Worm (Caenorhabditis elegans) whole organism, L1 larva: ENCODE results near the gene C06E4.5.

Experiments
- C34B4.2 ChIP-seq: sonication (generic microtip); optimal IDR thresholded peaks from 2 replicates; lab custom pipeline; 2017; ENCODE audit warnings: mild to moderate bottlenecking, missing genetic modification characterization, missing compliant biosample characterization
- aha-1 ChIP-seq: fragments of 150-350 bp; optimal IDR thresholded peaks from 2 replicates; lab custom pipeline; 2014; ENCODE audit warnings: missing biosample characterization, missing genetic modification characterization
- alr-1 ChIP-seq: fragments of 200-800 bp; sonication (Bioruptor generic); optimal IDR thresholded peaks from 2 replicates; lab custom pipeline; 2018; ENCODE audit warnings: borderline replicate concordance, mild to moderate bottlenecking, missing genetic modification characterization, missing compliant biosample characterization
- aly-2 ChIP-seq: fragments of 150-350 bp; optimal IDR thresholded peaks from 2 replicates; lab custom pipeline; 2014; ENCODE audit warnings: missing biosample characterization, missing genetic modification characterization
- blmp-1 ChIP-seq: fragments of 150-350 bp; optimal IDR thresholded peaks from 2 replicates; lab custom pipeline; 2014; ENCODE audit warnings: missing biosample characterization, missing genetic modification characterization
- ceh-63 ChIP-seq: fragments of 200-800 bp; sonication (Bioruptor generic); optimal IDR thresholded peaks from 2 replicates; lab custom pipeline; 2018; ENCODE audit warnings: mild to moderate bottlenecking, missing genetic modification characterization, missing compliant biosample characterization
- efl-1 ChIP-seq, 4 experiments: fragments of 150-350 bp; optimal IDR thresholded peaks in 3 of 4; peaks in 1 of 4; 1 replicate in 1 of 4; 2 replicates in 3 of 4; lab custom pipeline; 2014; ENCODE audit warnings: missing biosample characterization in 2 of 4, missing genetic modification characterization in 2 of 4, missing genetic modification reagents in 2 of 4
- egl-27 ChIP-seq, 2 experiments: fragments of 150-350 bp in 1 of 2; sonication (generic microtip); optimal IDR thresholded peaks; 3 replicates each; lab custom pipeline; 2017 to 2018; ENCODE audit warnings: missing biosample characterization in 2 of 2, missing genetic modification characterization in 2 of 2, missing genetic modification reagents in 2 of 2
- elt-2 ChIP-seq: sonication (generic microtip); optimal IDR thresholded peaks from 2 replicates; lab custom pipeline; 2016; ENCODE audit warnings: missing genetic modification characterization, mild to moderate bottlenecking, inconsistent platforms, missing compliant biosample characterization, missing genetic modification reagents
- fkh-10 ChIP-seq: sonication (generic microtip); optimal IDR thresholded peaks from 2 replicates; lab custom pipeline; 2017; ENCODE audit warnings: missing biosample characterization, missing genetic modification reagents, missing genetic modification characterization
- fkh-8 ChIP-seq: sonication (generic microtip); optimal IDR thresholded peaks from 2 replicates; lab custom pipeline; 2016; ENCODE audit warnings: mild to moderate bottlenecking, missing genetic modification characterization, missing compliant biosample characterization
- fos-1 ChIP-seq: fragments of 150-350 bp; optimal IDR thresholded peaks from 2 replicates; lab custom pipeline; 2014; ENCODE audit warnings: missing biosample characterization, missing genetic modification characterization
- grh-1 ChIP-seq: fragments of 200-800 bp; sonication (Bioruptor generic); IDR thresholded peaks from 2 replicates; pipeline ENCODE4 v1.3.6; 2022; ENCODE audit warnings: missing genetic modification reagents, missing genetic modification characterization, missing compliant biosample characterization
- hlh-17 ChIP-seq: fragments of 200-800 bp; sonication (Bioruptor generic); optimal IDR thresholded peaks from 2 replicates; lab custom pipeline; 2018; ENCODE audit warnings: missing genetic modification characterization, mild to moderate bottlenecking, missing compliant biosample characterization, moderate library complexity, borderline replicate concordance
- hlh-4 ChIP-seq: sonication (generic microtip); optimal IDR thresholded peaks from 2 replicates; lab custom pipeline; 2016; ENCODE audit warnings: mild to moderate bottlenecking, missing genetic modification characterization, missing compliant biosample characterization
- hpl-2 ChIP-seq: fragments of 150-350 bp; optimal IDR thresholded peaks from 2 replicates; lab custom pipeline; 2014; ENCODE audit warnings: missing biosample characterization, missing genetic modification reagents, missing genetic modification characterization
- irx-1 ChIP-seq: sonication (generic microtip); optimal IDR thresholded peaks from 2 replicates; lab custom pipeline; 2016; ENCODE audit warnings: missing genetic modification characterization, missing compliant biosample characterization
- isw-1 ChIP-seq: fragments of 200-800 bp; sonication (Bioruptor generic); IDR thresholded peaks from 2 replicates; pipeline ENCODE4 v1.3.6; 2022; ENCODE audit warnings: missing genetic modification characterization, missing compliant biosample characterization
- jun-1 ChIP-seq: fragments of 150-350 bp; optimal IDR thresholded peaks from 2 replicates; lab custom pipeline; 2014; ENCODE audit warnings: missing biosample characterization, missing genetic modification reagents, missing genetic modification characterization
- lin-13 ChIP-seq: fragments of 150-350 bp; optimal IDR thresholded peaks from 2 replicates; lab custom pipeline; 2014; ENCODE audit warnings: missing biosample characterization, missing genetic modification reagents, missing genetic modification characterization
- lin-35 ChIP-seq, 2 experiments: fragments of 150-350 bp; optimal IDR thresholded peaks; 2 replicates each; lab custom pipeline; 2014; ENCODE audit warnings: missing biosample characterization in 2 of 2, missing genetic modification characterization in 2 of 2, missing genetic modification reagents in 2 of 2
- lsy-2 ChIP-seq, 2 experiments: fragments of 150-350 bp; optimal IDR thresholded peaks; 2 replicates each; lab custom pipeline; 2014; ENCODE audit warnings: missing biosample characterization in 2 of 2, missing genetic modification characterization in 2 of 2
- mab-9 ChIP-seq: fragments of 200-800 bp; sonication (Bioruptor generic); IDR thresholded peaks from 2 replicates; pipeline ENCODE4 v1.3.6; 2022; ENCODE audit warnings: missing genetic modification reagents, missing genetic modification characterization, missing compliant biosample characterization
- mef-2 ChIP-seq: fragments of 150-350 bp; optimal IDR thresholded peaks from 2 replicates; lab custom pipeline; 2014; ENCODE audit warnings: missing biosample characterization, missing genetic modification characterization
- mep-1 ChIP-seq: fragments of 150-350 bp; optimal IDR thresholded peaks from 2 replicates; lab custom pipeline; 2014; ENCODE audit warnings: missing biosample characterization, missing genetic modification characterization
- nhr-12 ChIP-seq: sonication (generic microtip); optimal IDR thresholded peaks from 2 replicates; lab custom pipeline; 2017; ENCODE audit warnings: missing biosample characterization, missing genetic modification characterization
- nhr-19 ChIP-seq: fragments of 200-800 bp; sonication (Bioruptor generic); conservative IDR thresholded peaks from 2 replicates; pipeline ENCODE4 v1.3.6; 2022; ENCODE audit warnings: missing genetic modification characterization, missing compliant biosample characterization
- nhr-20 ChIP-seq: sonication (generic microtip); optimal IDR thresholded peaks from 2 replicates; lab custom pipeline; 2016; ENCODE audit warnings: mild to moderate bottlenecking, missing genetic modification characterization, missing compliant biosample characterization
- nhr-28 ChIP-seq: fragments of 150-350 bp; optimal IDR thresholded peaks from 2 replicates; lab custom pipeline; 2014; ENCODE audit warnings: missing biosample characterization, missing genetic modification characterization
- nhr-47 ChIP-seq: sonication (generic microtip); optimal IDR thresholded peaks from 2 replicates; lab custom pipeline; 2016; ENCODE audit warnings: mild to moderate bottlenecking, missing genetic modification characterization, moderate library complexity, missing compliant biosample characterization
- nhr-71 ChIP-seq: sonication (generic microtip); optimal IDR thresholded peaks from 2 replicates; lab custom pipeline; 2016; ENCODE audit warnings: mild to moderate bottlenecking, missing genetic modification characterization, moderate library complexity, missing compliant biosample characterization
- nhr-77 ChIP-seq: fragments of 150-350 bp; optimal IDR thresholded peaks from 2 replicates; lab custom pipeline; 2014; ENCODE audit warnings: missing biosample characterization, missing genetic modification characterization
- nhr-84 ChIP-seq: sonication (generic microtip); optimal IDR thresholded peaks from 2 replicates; lab custom pipeline; 2017; ENCODE audit warnings: missing biosample characterization, missing genetic modification characterization
- nhr-85 ChIP-seq: sonication (generic microtip); peaks from one replicate; lab custom pipeline; 2016; ENCODE audit warnings: missing genetic modification characterization, inconsistent platforms, missing compliant biosample characterization
- pag-3 ChIP-seq: sonication (generic microtip); optimal IDR thresholded peaks from 2 replicates; lab custom pipeline; 2017; ENCODE audit warnings: missing genetic modification characterization, mild to moderate bottlenecking, missing compliant biosample characterization, antibody characterized with exemption, borderline replicate concordance; ENCODE audit not compliant: insufficient read depth
- pqm-1 ChIP-seq: sonication (generic microtip); optimal IDR thresholded peaks from 3 replicates; lab custom pipeline; 2017; ENCODE audit warnings: missing biosample characterization, missing genetic modification characterization
- skn-1 ChIP-seq: fragments of 150-350 bp; optimal IDR thresholded peaks from 2 replicates; lab custom pipeline; 2014; ENCODE audit warnings: missing biosample characterization, missing genetic modification characterization
- sptf-1 ChIP-seq: fragments of 150-350 bp; optimal IDR thresholded peaks from 2 replicates; lab custom pipeline; 2014; ENCODE audit warnings: missing biosample characterization, missing genetic modification characterization
- sup-37 ChIP-seq: fragments of 200-800 bp; sonication (Bioruptor generic); optimal IDR thresholded peaks from 2 replicates; lab custom pipeline; 2018; ENCODE audit warnings: mild to moderate bottlenecking, missing genetic modification characterization, missing compliant biosample characterization
- swsn-7 ChIP-seq: sonication (generic microtip); optimal IDR thresholded peaks from 2 replicates; lab custom pipeline; 2016; ENCODE audit warnings: missing genetic modification characterization, missing compliant biosample characterization
- unc-62 ChIP-seq: fragments of 150-350 bp; optimal IDR thresholded peaks from 2 replicates; lab custom pipeline; 2014; ENCODE audit warnings: missing biosample characterization, missing genetic modification reagents, missing genetic modification characterization
- zip-4 ChIP-seq: fragments of 200-800 bp; sonication (Bioruptor generic); optimal IDR thresholded peaks from 2 replicates; lab custom pipeline; 2018; ENCODE audit warnings: mild to moderate bottlenecking, missing genetic modification characterization, moderate library complexity, missing compliant biosample characterization
- ztf-11 ChIP-seq, 2 experiments: sonication (generic microtip); optimal IDR thresholded peaks; 2 replicates each; lab custom pipeline; 2016 to 2017; ENCODE audit warnings: missing genetic modification characterization in 2 of 2, missing biosample characterization in 1 of 2, missing compliant biosample characterization in 1 of 2
- ztf-4 ChIP-seq: fragments of 150-350 bp; optimal IDR thresholded peaks from 2 replicates; lab custom pipeline; 2014; ENCODE audit warnings: missing biosample characterization, missing genetic modification characterization

Gene C06E4.5

DNA sequence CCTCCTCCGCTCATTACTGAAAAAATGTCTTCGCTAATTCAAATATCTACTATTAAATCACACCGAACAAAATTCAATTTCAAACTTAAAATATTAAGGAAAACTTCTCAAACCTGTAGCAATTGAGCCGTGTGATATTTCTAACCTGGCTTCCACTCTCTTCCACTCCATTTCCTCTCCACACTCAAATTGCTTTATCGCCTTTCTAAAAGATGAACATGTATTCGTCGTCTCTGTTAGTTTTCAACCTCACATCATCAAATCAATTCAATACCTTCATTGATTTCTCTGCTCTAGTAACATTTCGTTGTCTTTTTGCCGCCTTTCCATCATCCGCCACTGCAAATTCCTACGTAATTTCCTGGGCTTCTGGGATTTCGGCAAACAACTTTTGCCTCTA, 37.2 kb downstream of the C06E4.5 start, which contains the start of gene F42C5.4:
Gene F42C5.4, minus strand, starts transcription at position 171 of the 400 bp plus-strand sequence.
- TF ChIP-seq nhr-85 (tag; lab: Kevin White, UChicago) (no peak), lin-13 (no peak), aly-2 (tag; lab: Kevin White, UChicago) (no peak), irx-1 (tag; lab: Kevin White, UChicago) (no peak), egl-27 (tag; optimal IDR thresholded peaks at IDR 0.05; lab: Kevin White, UChicago) (no peak), skn-1 (tag; lab: Kevin White, UChicago) (no peak), sptf-1 (tag; lab: Kevin White, UChicago) (no peak), mef-2 (tag; lab: Kevin White, UChicago) (no peak), efl-1 (optimal IDR thresholded peaks at IDR 0.05; lab: Kevin White, UChicago) (no peak), efl-1 (GFP tag; optimal IDR thresholded peaks at IDR 0.05 in 1 of 2; lab: Kevin White, UChicago) (no peak), nhr-77 (no peak), nhr-47 (tag; lab: Kevin White, UChicago) (no peak)

DNA sequence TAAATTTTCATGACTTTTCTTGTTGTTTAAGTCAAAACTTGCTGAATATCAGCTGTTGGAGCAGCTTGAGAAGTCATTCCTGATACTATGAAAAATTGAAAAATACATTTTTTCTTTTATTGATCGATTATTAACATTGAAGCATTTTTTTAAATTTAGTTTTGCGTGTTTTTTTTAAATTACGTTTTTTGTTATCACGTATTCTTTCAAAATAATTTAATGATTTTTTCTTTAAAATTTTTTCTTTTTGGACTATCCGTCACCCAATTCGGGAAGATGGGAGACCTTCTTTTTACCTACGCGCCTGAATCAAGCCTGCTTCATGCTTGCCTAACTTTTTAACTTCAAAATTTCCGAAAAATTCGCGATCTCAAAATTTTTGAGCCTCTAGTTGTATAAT, 39.3 kb downstream of the C06E4.5 start, which contains the start of gene F42C5.5:
Gene F42C5.5, minus strand, starts transcription at position 101 of the 400 bp plus-strand sequence.
- TF ChIP-seq C34B4.2 (tag; lab: Kevin White, UChicago) (no peak), lsy-2 (tag; optimal IDR thresholded peaks at IDR 0.05; lab: Kevin White, UChicago) (no peak), fkh-8 (tag; lab: Kevin White, UChicago) (no peak), mef-2 (tag; lab: Kevin White, UChicago) (no peak), fkh-10 (no peak), blmp-1 (tag; lab: Kevin White, UChicago) (no peak), aly-2 (tag; lab: Kevin White, UChicago) (no peak), ztf-11 (tag; optimal IDR thresholded peaks at IDR 0.05; lab: Kevin White, UChicago) (no peak), zip-4 (no peak), mep-1 (tag; lab: Kevin White, UChicago) (no peak), elt-2 (tag; lab: Kevin White, UChicago) (no peak), lin-35 (GFP tag; optimal IDR thresholded peaks at IDR 0.05; lab: Kevin White, UChicago) (no peak), sup-37 (GFP tag; lab: Kevin White, UChicago) (no peak), nhr-84 (tag; lab: Kevin White, UChicago) (no peak), nhr-20 (no peak)

DNA sequence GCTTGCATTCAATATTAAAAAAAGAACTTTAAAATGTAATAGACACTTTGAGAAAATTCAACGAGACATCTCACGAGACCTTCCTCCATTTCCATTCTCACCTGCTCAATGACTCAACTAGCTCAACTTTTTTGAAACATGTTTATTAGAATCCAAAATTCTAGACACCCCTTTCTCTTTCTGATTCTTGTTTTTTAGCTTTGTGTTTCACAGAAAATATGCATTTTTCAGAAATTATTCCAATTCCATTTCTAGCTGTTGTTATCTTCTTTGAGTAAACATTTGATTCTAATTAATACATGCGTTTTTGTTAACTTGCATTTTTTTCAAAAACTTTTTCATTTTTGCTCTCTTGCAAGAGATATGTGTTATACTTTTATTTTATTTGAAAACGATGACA, 46.7 kb downstream of the C06E4.5 start:
- TF ChIP-seq C34B4.2 (tag; lab: Kevin White, UChicago), result no peak
- peak; percentile 60 for TF ChIP-seq fkh-8 (tag; lab: Kevin White, UChicago)
- peak; percentile 35 for TF ChIP-seq nhr-71
- no peak for TF ChIP-seq nhr-19 (GFP tag; lab: Robert Waterston, UW)
- no peak for TF ChIP-seq pqm-1
- peak; percentile 69 for TF ChIP-seq hlh-4 (tag; lab: Kevin White, UChicago)
- TF ChIP-seq ztf-4, result no peak

DNA sequence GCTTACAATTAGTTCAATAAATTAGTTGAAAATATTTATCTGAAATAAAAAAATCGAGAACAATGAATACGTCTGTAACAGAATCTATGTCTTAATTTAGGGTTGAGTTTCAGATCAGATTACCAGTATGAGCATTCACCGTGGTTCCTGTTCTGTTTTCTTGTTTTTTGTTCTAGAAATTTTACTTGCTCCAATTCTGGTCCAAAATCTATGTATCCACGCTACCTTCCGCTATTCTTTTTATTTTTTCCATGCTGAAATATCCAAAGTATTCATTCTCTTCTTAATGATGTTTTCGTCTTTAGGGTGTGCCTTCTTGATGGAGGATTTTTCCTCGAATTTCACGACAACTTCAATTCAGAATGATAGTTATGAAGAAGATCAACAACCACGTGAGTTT, 50.5 kb downstream of the C06E4.5 start, which contains the start of gene npr-27:
Gene npr-27, plus strand, starts transcription at position 301 of the 400 bp plus-strand sequence.
- TF ChIP-seq jun-1 (tag; lab: Kevin White, UChicago) (no peak), nhr-12 (tag; lab: Kevin White, UChicago) (no peak), pag-3 (tag; lab: Kevin White, UChicago) (no peak), aha-1 (tag; lab: Kevin White, UChicago) (no peak), nhr-28 (no peak), lin-13 (no peak), mab-9 (no peak), ztf-11 (tag; optimal IDR thresholded peaks at IDR 0.05; lab: Kevin White, UChicago) (no peak), hlh-17 (GFP tag; lab: Kevin White, UChicago) (no peak), alr-1 (tag; lab: Kevin White, UChicago) (no peak), swsn-7 (tag; lab: Kevin White, UChicago) (no peak), unc-62 (GFP tag; lab: Kevin White, UChicago) (no peak), ceh-63 (GFP tag; lab: Kevin White, UChicago) (no peak), grh-1 (no peak), hpl-2 (GFP tag; lab: Kevin White, UChicago) (no peak), fos-1 (tag; lab: Kevin White, UChicago) (no peak), fkh-8 (tag; lab: Kevin White, UChicago) (no peak), isw-1 (GFP tag; lab: Robert Waterston, UW) (no peak)
